Fruit fly (Drosophila melanogaster): Measurements from ENCODE around the gene CG7432.

DNA sequence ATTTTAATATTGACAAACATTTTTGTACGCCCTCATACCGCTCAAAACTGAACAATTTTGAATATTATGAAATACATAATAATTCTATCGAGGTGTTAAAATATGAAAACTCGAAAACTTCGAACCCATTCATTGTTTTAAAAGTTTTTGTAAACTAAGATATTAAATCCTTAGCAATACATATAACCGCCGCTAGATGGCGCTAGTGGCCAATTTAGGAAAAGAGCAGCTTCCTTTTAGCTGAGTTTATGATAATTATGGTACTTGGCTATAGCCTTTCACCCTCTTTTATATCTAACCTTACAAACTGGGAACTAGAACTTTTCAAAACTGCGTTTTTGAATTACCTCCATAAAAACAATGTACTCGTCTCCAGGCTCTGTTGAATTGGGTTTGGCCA is 7.6 kb upstream of the CG7432 start:
- TF ChIP-seq pan (optimal IDR thresholded peaks at IDR 0.05) (no peak), psq (optimal IDR thresholded peaks at IDR 0.05) (no peak), Dll (optimal IDR thresholded peaks at IDR 0.05) (no peak), CG8478 (optimal IDR thresholded peaks at IDR 0.05) (no peak)
